Fruit fly (Drosophila melanogaster): ENCODE measurements around the gene unc-13-4A.

Gene unc-13-4A

dm6 chr3L:7356386-7357117, 43.9 kb upstream of the unc-13-4A start, which contains the start of gene CTCF (continued):
- TF ChIP-seq CG14710 (tag; optimal IDR thresholded peaks at IDR 0.05) (peak; percentile 50), CG14050 (GFP tag; IDR thresholded peaks at IDR 0.05) (no peak), lov (optimal IDR thresholded peaks at IDR 0.05) (no peak), lov (GFP tag; IDR thresholded peaks at IDR 0.05) (0 out of 3 replicates have a peak, but pooled peaks have one; percentile 10), Ravus (GFP tag; IDR thresholded peaks at IDR 0.05) (no peak), Hr51 (GFP tag; optimal IDR thresholded peaks at IDR 0.05) (no peak), emc (GFP tag; optimal IDR thresholded peaks at IDR 0.05) (no peak), B-H2 (GFP tag; optimal IDR thresholded peaks at IDR 0.05) (no peak), tin (GFP tag; optimal IDR thresholded peaks at IDR 0.05) (peak; percentile 15), Sin3A (optimal IDR thresholded peaks at IDR 0.05) (peak; percentile 44), wor (GFP tag; IDR thresholded peaks at IDR 0.05) (no peak; the same call in 1 of the 2 replicates), twi (tag; optimal IDR thresholded peaks at IDR 0.05) (peak; percentile 35), CG5180 (GFP tag; optimal IDR thresholded peaks at IDR 0.05) (no peak), CG4617 (GFP tag; optimal IDR thresholded peaks at IDR 0.05; ENCODE audit: borderline replicate concordance) (peak; percentile 94), bowl (GFP tag; IDR thresholded peaks at IDR 0.05) (no peak), run (tag; optimal IDR thresholded peaks at IDR 0.05) (no peak), CG1603 (tag; optimal IDR thresholded peaks at IDR 0.05) (peak; percentile 69), ewg (GFP tag; optimal IDR thresholded peaks at IDR 0.05) (peak; percentile 16), CG18476 (GFP tag; optimal IDR thresholded peaks at IDR 0.05) (no peak), CG8359 (GFP tag; optimal IDR thresholded peaks at IDR 0.05; ENCODE audit: borderline replicate concordance) (no peak), Taf1 (GFP tag; IDR thresholded peaks at IDR 0.05) (no peak), Xrp1 (GFP tag; IDR thresholded peaks at IDR 0.05) (peak; percentile 33), CG18599 (GFP tag; optimal IDR thresholded peaks at IDR 0.05) (no peak), CG18764 (GFP tag; optimal IDR thresholded peaks at IDR 0.05) (no peak), CG32532 (GFP tag; IDR thresholded peaks at IDR 0.05) (peak; percentile 54; the same call in 1 of the 2 replicates), CG6854 (GFP tag; optimal IDR thresholded peaks at IDR 0.05) (no peak), Dek (tag; optimal IDR thresholded peaks at IDR 0.05) (no peak), Max (GFP tag; optimal IDR thresholded peaks at IDR 0.05) (peak; percentile 73), Scr (GFP tag; IDR thresholded peaks at IDR 0.05; ENCODE audit: partially characterized antibody) (peak; percentile 80), Stat92E (GFP tag; optimal IDR thresholded peaks at IDR 0.05) (peak in 1 of 3 experiments; percentile 9), CG43689 (GFP tag; IDR thresholded peaks at IDR 0.05) (no peak), hbn (GFP tag; IDR thresholded peaks at IDR 0.05; ENCODE audit: partially characterized antibody) (peak; percentile 61), CG34224 (GFP tag; IDR thresholded peaks at IDR 0.05; ENCODE audit: partially characterized antibody) (peak; percentile 73), CG9215 (GFP tag; IDR thresholded peaks at IDR 0.05) (no peak), stwl (tag; optimal IDR thresholded peaks at IDR 0.05) (peak; percentile 67), otp (GFP tag; IDR thresholded peaks at IDR 0.05) (no peak), Ssrp (tag; optimal IDR thresholded peaks at IDR 0.05) (no peak), hth (optimal IDR thresholded peaks at IDR 0.05) (no peak), en (GFP tag; optimal IDR thresholded peaks at IDR 0.05) (peak; percentile 8), jing (GFP tag; optimal IDR thresholded peaks at IDR 0.05) (no peak), CG30403 (GFP tag; optimal IDR thresholded peaks at IDR 0.05) (peak; percentile 43), Usf (GFP tag; optimal IDR thresholded peaks at IDR 0.05) (no peak), CG4730 (GFP tag; IDR thresholded peaks at IDR 0.05) (no peak; the same call in 1 of the 2 replicates), CG12219 (GFP tag; optimal IDR thresholded peaks at IDR 0.05) (no peak), CG4820 (GFP tag; optimal IDR thresholded peaks at IDR 0.05) (peak; percentile 38), HHEX (GFP tag; optimal IDR thresholded peaks at IDR 0.05) (no peak), dimm (GFP tag; IDR thresholded peaks at IDR 0.05) (no peak), CG5245 (GFP tag; optimal IDR thresholded peaks at IDR 0.05) (peak; percentile 44), Nf-YB (GFP tag; optimal IDR thresholded peaks at IDR 0.05) (no peak), CG4360 (GFP tag; IDR thresholded peaks at IDR 0.05) (no peak)
